Worm (Caenorhabditis elegans): ENCODE results near the gene ugt-59.
"Not testable (repeated sequence)": the region's sequence is repeated elsewhere in the genome, so short reads cannot be mapped to it uniquely, and the experiment has no call there.

The ugt-59 gene

DNA sequence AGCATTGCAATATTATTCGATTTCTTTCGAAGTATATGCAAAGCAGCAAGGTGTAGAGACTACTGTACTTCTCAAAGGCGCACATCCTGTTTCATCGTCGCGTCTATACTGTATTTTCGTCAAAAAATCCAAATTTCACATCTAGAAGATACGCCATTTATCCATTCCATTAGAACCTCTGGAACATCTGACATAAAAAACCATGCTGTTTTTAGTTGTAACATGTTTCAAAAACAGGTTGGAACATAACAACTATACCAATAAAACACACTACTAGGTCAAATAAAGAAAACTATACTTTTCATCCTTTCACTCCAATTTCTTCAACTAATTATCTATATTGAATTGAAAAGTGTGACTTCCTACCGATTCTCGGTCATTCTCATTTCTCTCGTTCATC, at the start of gene ugt-59:
ugt-59 (plus strand) TSS at position 301 of the 400 bp plus-strand sequence.
- TF ChIP-seq hnd-1 (tag; optimal IDR thresholded peaks at IDR 0.05) = no peak
- no peak for TF ChIP-seq aly-1 (tag; optimal IDR thresholded peaks at IDR 0.05)
- TF ChIP-seq ceh-36 (tag; optimal IDR thresholded peaks at IDR 0.05) = no peak
- TF ChIP-seq tra-4 (tag; optimal IDR thresholded peaks at IDR 0.05) = no peak
- no peak for TF ChIP-seq hmg-4 (GFP tag; optimal IDR thresholded peaks at IDR 0.05)
- no peak for TF ChIP-seq tbx-11 (GFP tag; IDR thresholded peaks at IDR 0.05)
- TF ChIP-seq ets-7 (tag; optimal IDR thresholded peaks at IDR 0.05) = no peak
- TF ChIP-seq ceh-13 (GFP tag; optimal IDR thresholded peaks at IDR 0.05) = no peak
- no peak for TF ChIP-seq F13C5.2 (tag; optimal IDR thresholded peaks at IDR 0.05)
- no peak for TF ChIP-seq scrt-1 (GFP tag; IDR thresholded peaks at IDR 0.05)
- no peak for TF ChIP-seq flt-1 (GFP tag; IDR thresholded peaks at IDR 0.05)
- no peak for TF ChIP-seq hmbx-1 (tag; optimal IDR thresholded peaks at IDR 0.05)
- TF ChIP-seq tbx-37 (GFP tag; conservative IDR thresholded peaks at IDR 0.05) = no peak
- no peak for TF ChIP-seq B0310.2 (tag; optimal IDR thresholded peaks at IDR 0.05)

DNA sequence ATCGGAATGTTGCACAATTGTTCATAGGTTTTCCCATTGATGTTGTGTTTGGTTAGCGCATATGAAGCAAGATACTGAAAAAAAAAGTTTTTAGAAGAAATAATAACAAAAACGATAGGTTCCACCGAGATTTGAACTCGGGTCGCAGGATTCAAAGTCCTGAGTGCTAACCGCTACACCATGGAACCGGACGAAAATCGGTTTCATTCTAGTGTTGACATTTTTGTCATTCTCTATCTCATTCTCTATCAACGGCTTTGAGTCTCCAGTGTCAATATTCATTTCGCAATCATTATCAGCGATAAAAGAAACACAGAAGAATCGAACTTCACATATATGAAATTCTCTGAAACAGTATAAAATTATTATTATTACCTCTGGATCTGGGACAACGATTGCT, 49.3 kb upstream of the ugt-59 start:
- TF ChIP-seq tbx-11 (GFP tag; IDR thresholded peaks at IDR 0.05) = no peak
- TF ChIP-seq sea-1 (GFP tag; conservative IDR thresholded peaks at IDR 0.05) = no peak
- TF ChIP-seq ceh-13 (GFP tag; optimal IDR thresholded peaks at IDR 0.05) = no peak
- no peak for TF ChIP-seq scrt-1 (GFP tag; IDR thresholded peaks at IDR 0.05)
- no peak for TF ChIP-seq ets-7 (tag; optimal IDR thresholded peaks at IDR 0.05)
- TF ChIP-seq B0310.2 (tag; optimal IDR thresholded peaks at IDR 0.05) = no peak
- no peak for TF ChIP-seq tbx-37 (GFP tag; conservative IDR thresholded peaks at IDR 0.05)
- TF ChIP-seq F13C5.2 (tag; optimal IDR thresholded peaks at IDR 0.05) = no peak
- no peak for TF ChIP-seq ceh-36 (tag; optimal IDR thresholded peaks at IDR 0.05)
- TF ChIP-seq flt-1 (GFP tag; IDR thresholded peaks at IDR 0.05) = no peak
- TF ChIP-seq aly-1 (tag; optimal IDR thresholded peaks at IDR 0.05) = no peak
- no peak for TF ChIP-seq pes-1 (GFP tag; IDR thresholded peaks at IDR 0.05)
- TF ChIP-seq hmg-4 (GFP tag; optimal IDR thresholded peaks at IDR 0.05) = no peak
- TF ChIP-seq hmbx-1 (tag; optimal IDR thresholded peaks at IDR 0.05) = no peak
- no peak for TF ChIP-seq ama-1 (optimal IDR thresholded peaks at IDR 0.05)
- no peak for TF ChIP-seq hnd-1 (tag; optimal IDR thresholded peaks at IDR 0.05)
- TF ChIP-seq tra-4 (tag; optimal IDR thresholded peaks at IDR 0.05) = no peak

DNA sequence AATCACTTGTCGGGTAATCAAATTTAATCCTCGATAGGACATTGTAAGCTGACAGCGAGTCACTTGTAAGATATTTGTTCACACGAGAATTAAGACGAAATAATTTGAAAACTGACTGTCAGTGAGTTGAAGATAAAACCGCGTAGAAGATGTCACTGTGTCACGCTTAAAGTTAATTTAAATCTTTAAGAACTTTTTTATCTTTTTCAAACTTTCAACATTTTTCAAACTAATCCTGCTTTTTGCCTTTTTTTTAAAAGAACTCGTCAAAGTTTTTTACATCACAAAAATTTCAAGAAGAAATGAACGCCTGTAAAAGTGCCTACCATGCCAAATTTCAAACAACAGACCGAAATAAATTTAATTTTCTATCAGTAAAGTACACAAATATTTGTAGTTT, 46.9 kb upstream of the ugt-59 start, which contains the start of gene acs-18:
acs-18 (minus strand) TSS at position 101 of the 400 bp plus-strand sequence.
- TF ChIP-seq tbx-37 (GFP tag; conservative IDR thresholded peaks at IDR 0.05) (no peak), hmbx-1 (tag; optimal IDR thresholded peaks at IDR 0.05) (no peak), hnd-1 (tag; optimal IDR thresholded peaks at IDR 0.05) (no peak), scrt-1 (GFP tag; IDR thresholded peaks at IDR 0.05) (no peak), ceh-36 (tag; optimal IDR thresholded peaks at IDR 0.05) (no peak), tbx-11 (GFP tag; IDR thresholded peaks at IDR 0.05) (no peak), B0310.2 (tag; optimal IDR thresholded peaks at IDR 0.05) (no peak), F13C5.2 (tag; optimal IDR thresholded peaks at IDR 0.05) (no peak), ama-1 (optimal IDR thresholded peaks at IDR 0.05) (no peak), ceh-13 (GFP tag; optimal IDR thresholded peaks at IDR 0.05) (no peak), sea-1 (GFP tag; conservative IDR thresholded peaks at IDR 0.05) (no peak), flt-1 (GFP tag; IDR thresholded peaks at IDR 0.05) (no peak), pes-1 (GFP tag; IDR thresholded peaks at IDR 0.05) (no peak), ets-7 (tag; optimal IDR thresholded peaks at IDR 0.05) (no peak), hmg-4 (GFP tag; optimal IDR thresholded peaks at IDR 0.05) (no peak), tra-4 (tag; optimal IDR thresholded peaks at IDR 0.05) (no peak), aly-1 (tag; optimal IDR thresholded peaks at IDR 0.05) (no peak)

DNA sequence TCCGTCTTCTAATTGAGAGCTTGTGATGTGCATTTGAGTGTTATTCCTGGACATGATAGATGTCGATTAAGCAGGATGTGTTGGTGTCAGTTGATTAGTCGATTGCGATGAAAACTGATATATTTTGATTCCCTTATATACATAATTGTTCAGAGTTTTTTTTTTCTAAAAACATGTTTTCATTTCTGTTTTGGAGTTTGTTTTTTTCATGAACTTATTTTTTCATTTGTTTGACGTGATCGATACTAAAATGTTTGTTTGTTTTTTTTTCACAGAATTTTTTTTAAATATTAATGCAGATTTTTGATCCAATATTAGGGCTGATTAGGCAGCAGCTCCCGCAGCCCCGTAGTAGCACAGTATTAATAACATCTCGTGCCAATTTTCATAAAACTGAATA, 42.2 kb upstream of the ugt-59 start, which contains the start of gene R09E10.2:
R09E10.2 (minus strand) TSS at position 101 of the 400 bp plus-strand sequence.
- TF ChIP-seq ceh-13 (GFP tag; optimal IDR thresholded peaks at IDR 0.05) (no peak), flt-1 (GFP tag; IDR thresholded peaks at IDR 0.05) (no peak), hmbx-1 (tag; optimal IDR thresholded peaks at IDR 0.05) (no peak), ama-1 (optimal IDR thresholded peaks at IDR 0.05) (no peak), B0310.2 (tag; optimal IDR thresholded peaks at IDR 0.05) (no peak), sea-1 (GFP tag; conservative IDR thresholded peaks at IDR 0.05) (no peak), aly-1 (tag; optimal IDR thresholded peaks at IDR 0.05) (no peak), tbx-11 (GFP tag; IDR thresholded peaks at IDR 0.05) (no peak), tra-4 (tag; optimal IDR thresholded peaks at IDR 0.05) (no peak), hmg-4 (GFP tag; optimal IDR thresholded peaks at IDR 0.05) (no peak), hnd-1 (tag; optimal IDR thresholded peaks at IDR 0.05) (no peak), pes-1 (GFP tag; IDR thresholded peaks at IDR 0.05) (no peak), ceh-36 (tag; optimal IDR thresholded peaks at IDR 0.05) (no peak), tbx-37 (GFP tag; conservative IDR thresholded peaks at IDR 0.05) (no peak)

DNA sequence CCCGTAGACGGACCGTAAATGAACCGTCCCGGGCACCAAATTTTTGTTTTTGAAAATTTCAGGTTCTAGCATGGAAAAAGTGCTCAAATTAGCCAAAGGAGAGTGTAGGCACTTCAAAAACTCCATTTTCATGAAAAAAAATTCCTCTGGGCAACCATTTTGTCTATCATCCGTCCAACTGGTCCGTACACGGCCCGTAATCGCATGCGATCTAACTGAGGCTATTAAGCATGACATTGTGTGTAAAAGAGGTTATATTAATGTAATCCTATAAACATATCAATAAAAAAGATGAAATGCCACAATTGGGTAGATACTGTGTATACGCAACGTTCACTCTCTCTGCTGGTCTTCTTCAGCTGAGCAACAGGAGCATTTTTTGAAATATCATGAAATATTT, 37.8 kb upstream of the ugt-59 start, which contains the start of gene R09E10.1:
R09E10.1 (minus strand) TSS at position 101 of the 400 bp plus-strand sequence.
- TF ChIP-seq ama-1 (optimal IDR thresholded peaks at IDR 0.05); tra-4 (tag; optimal IDR thresholded peaks at IDR 0.05); B0310.2 (tag; optimal IDR thresholded peaks at IDR 0.05): not testable (repeated sequence)

DNA sequence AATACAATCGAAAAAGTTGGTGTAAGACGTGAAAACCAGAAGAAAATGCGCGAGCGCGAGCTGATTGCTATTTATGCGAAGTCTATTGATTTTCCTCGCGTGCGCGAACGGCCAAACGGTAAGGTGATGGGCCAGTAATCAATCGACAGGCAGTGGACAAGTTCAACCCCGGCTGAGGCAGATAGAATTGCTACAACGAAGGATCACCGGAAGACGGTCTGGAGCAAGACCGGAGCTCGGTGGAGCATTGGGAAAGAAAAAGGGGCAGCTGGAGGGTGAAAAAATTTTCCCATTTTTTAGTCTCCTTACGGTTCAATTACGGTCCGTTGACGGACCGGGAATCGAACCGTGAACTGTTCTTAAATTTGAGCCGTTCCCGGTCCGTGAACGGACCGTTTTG, 37.1 kb upstream of the ugt-59 start:
- 0 out of 2 replicates have a peak, but pooled peaks have one; percentile 32 for TF ChIP-seq tbx-11 (GFP tag; IDR thresholded peaks at IDR 0.05)

DNA sequence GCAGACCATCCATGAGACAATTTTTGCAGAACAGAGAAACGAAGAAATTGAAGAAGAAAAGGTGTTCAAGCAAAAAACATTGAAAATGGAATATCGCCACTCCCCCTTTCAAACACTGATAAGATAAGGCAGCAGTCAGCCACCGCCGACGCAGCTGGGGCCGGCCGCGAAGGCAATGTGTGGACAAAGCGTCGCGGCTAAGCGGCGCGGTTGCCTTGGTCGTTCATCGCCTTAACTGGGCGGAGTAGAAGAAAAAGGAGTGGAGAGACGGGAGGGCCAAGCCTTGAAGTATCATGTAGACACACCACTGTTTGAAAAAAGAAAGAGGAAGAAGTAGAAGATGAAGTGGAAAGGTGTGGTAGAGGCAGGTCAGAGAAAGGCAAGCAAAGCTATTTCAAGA, 29.5 kb upstream of the ugt-59 start:
- TF ChIP-seq hmg-4 (GFP tag; optimal IDR thresholded peaks at IDR 0.05) (peak; percentile 17), ceh-13 (GFP tag; optimal IDR thresholded peaks at IDR 0.05) (no peak)

DNA sequence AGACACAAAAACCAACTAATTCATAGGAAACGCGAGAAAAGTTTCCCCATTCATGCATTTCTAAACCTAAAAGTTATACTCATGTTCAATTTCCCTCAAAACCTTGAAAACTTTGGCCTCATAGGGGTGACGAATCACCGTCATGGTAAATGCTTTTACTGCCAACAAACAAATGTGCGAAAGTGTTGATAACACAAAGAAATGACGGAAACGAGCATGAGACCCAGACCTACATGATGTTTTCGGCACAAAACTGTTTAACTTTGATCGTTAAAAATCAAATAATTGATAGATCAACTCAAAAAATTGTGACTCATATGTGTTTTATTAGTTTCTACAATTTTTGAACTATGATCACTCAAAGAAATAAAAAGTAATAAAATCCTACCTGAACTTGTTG, 28.6 kb upstream of the ugt-59 start:
- no peak for TF ChIP-seq scrt-1 (GFP tag; IDR thresholded peaks at IDR 0.05)
- no peak for TF ChIP-seq hmbx-1 (tag; optimal IDR thresholded peaks at IDR 0.05)
- TF ChIP-seq tbx-37 (GFP tag; conservative IDR thresholded peaks at IDR 0.05) = no peak
- no peak for TF ChIP-seq B0310.2 (tag; optimal IDR thresholded peaks at IDR 0.05)
- TF ChIP-seq sea-1 (GFP tag; conservative IDR thresholded peaks at IDR 0.05) = no peak
- no peak for TF ChIP-seq ama-1 (optimal IDR thresholded peaks at IDR 0.05)
- TF ChIP-seq pes-1 (GFP tag; IDR thresholded peaks at IDR 0.05) = no peak
- TF ChIP-seq tra-4 (tag; optimal IDR thresholded peaks at IDR 0.05) = no peak
